Fruit fly (Drosophila melanogaster): Measurements from ENCODE around the gene Nph.

dm6 chr3R:29963102-29963501 lies 41.6 kb downstream of the Nph start:
- TF ChIP-seq CG8159 (tag; optimal IDR thresholded peaks at IDR 0.05) (no peak), CG13204 (GFP tag; optimal IDR thresholded peaks at IDR 0.05) (no peak), Snoo (tag; optimal IDR thresholded peaks at IDR 0.05) (no peak), gl (tag; optimal IDR thresholded peaks at IDR 0.05) (no peak), CG9948 (tag; optimal IDR thresholded peaks at IDR 0.05) (no peak), CG15710 (tag; optimal IDR thresholded peaks at IDR 0.05) (no peak), CG17806 (tag; optimal IDR thresholded peaks at IDR 0.05) (no peak), Pif1B (GFP tag; optimal IDR thresholded peaks at IDR 0.05) (no peak), CG8301 (tag; optimal IDR thresholded peaks at IDR 0.05) (no peak), CG34367 (tag; optimal IDR thresholded peaks at IDR 0.05) (no peak)
